Fruit fly (Drosophila melanogaster): ENCODE measurements around the gene pkm.
A peak's percentile ranks its signal among the peaks of the same experiment; 100 is the strongest.

Gene pkm

dm6 chrX:11615652-11616495 is 31.9 kb upstream of the pkm start, which contains the start of the genes RPA3 and Met (continued):
- TF ChIP-seq hbn (GFP tag; IDR thresholded peaks at IDR 0.05; ENCODE audit: partially characterized antibody) (peak; percentile 42; the same call in 1 of the 2 replicates), ind (GFP tag; optimal IDR thresholded peaks at IDR 0.05) (no peak), CG2875 (GFP tag; optimal IDR thresholded peaks at IDR 0.05) (no peak), tx (GFP tag; optimal IDR thresholded peaks at IDR 0.05) (no peak), chinmo (GFP tag; IDR thresholded peaks at IDR 0.05; ENCODE audit: partially characterized antibody) (0 out of 4 replicates have a peak, but pooled peaks have one; percentile 16), CG17829 (tag; optimal IDR thresholded peaks at IDR 0.05) (peak; percentile 29), CG4424 (GFP tag; optimal IDR thresholded peaks at IDR 0.05) (no peak), CG2712 (tag; optimal IDR thresholded peaks at IDR 0.05) (peak; percentile 35), CG8924 (tag; optimal IDR thresholded peaks at IDR 0.05) (peak; percentile 47), YL-1 (GFP tag; optimal IDR thresholded peaks at IDR 0.05) (peak; percentile 62), seq (GFP tag; IDR thresholded peaks at IDR 0.05) (no peak), crc (GFP tag; optimal IDR thresholded peaks at IDR 0.05) (no peak), ato (GFP tag; IDR thresholded peaks at IDR 0.05; ENCODE audit: partially characterized antibody) (peak; percentile 55; the same call in 1 of the 2 replicates), CG15514 (GFP tag; optimal IDR thresholded peaks at IDR 0.05) (peak; percentile 51), E2f2 (GFP tag; IDR thresholded peaks at IDR 0.05) (peak; percentile 65), grau (tag; optimal IDR thresholded peaks at IDR 0.05) (no peak), gfzf (GFP tag; optimal IDR thresholded peaks at IDR 0.05) (no peak), CG13775 (GFP tag; optimal IDR thresholded peaks at IDR 0.05) (no peak), CkIIα-i1 (GFP tag; IDR thresholded peaks at IDR 0.05) (no peak), stc (GFP tag; IDR thresholded peaks at IDR 0.05) (no peak), ara (GFP tag; IDR thresholded peaks at IDR 0.05) (no peak), exex (tag; optimal IDR thresholded peaks at IDR 0.05) (no peak), Eip74EF (GFP tag; optimal IDR thresholded peaks at IDR 0.05) (no peak), bigmax (GFP tag; optimal IDR thresholded peaks at IDR 0.05) (no peak), Dbx (GFP tag; IDR thresholded peaks at IDR 0.05) (no peak), Hand (GFP tag; optimal IDR thresholded peaks at IDR 0.05) (no peak), knrl (GFP tag; IDR thresholded peaks at IDR 0.05; ENCODE audit: partially characterized antibody) (peak; percentile 67; the same call in 2 of the 3 replicates), CG32767 (GFP tag; IDR thresholded peaks at IDR 0.05) (no peak), twi (tag; optimal IDR thresholded peaks at IDR 0.05) (no peak), CG18599 (GFP tag; optimal IDR thresholded peaks at IDR 0.05) (no peak), CG12219 (GFP tag; optimal IDR thresholded peaks at IDR 0.05) (no peak), odd (GFP tag; optimal IDR thresholded peaks at IDR 0.05) (no peak), CG13287 (GFP tag; IDR thresholded peaks at IDR 0.05; ENCODE audit: partially characterized antibody) (peak; percentile 74), usp (GFP tag; optimal IDR thresholded peaks at IDR 0.05) (no peak), stwl (tag; optimal IDR thresholded peaks at IDR 0.05) (peak; percentile 56), Atf-2 (GFP tag; optimal IDR thresholded peaks at IDR 0.05) (no peak), CG10462 (GFP tag; optimal IDR thresholded peaks at IDR 0.05) (no peak), CG1792 (GFP tag; optimal IDR thresholded peaks at IDR 0.05) (no peak), CG1529 (GFP tag; optimal IDR thresholded peaks at IDR 0.05) (no peak), ERR (GFP tag; optimal IDR thresholded peaks at IDR 0.05) (no peak), zfh2 (GFP tag; optimal IDR thresholded peaks at IDR 0.05) (no peak), HLH4C (GFP tag; IDR thresholded peaks at IDR 0.05; ENCODE audit: partially characterized antibody) (peak; percentile 61; the same call in 1 of the 3 replicates), Nf-YC (tag; optimal IDR thresholded peaks at IDR 0.05) (peak; percentile 14), CTCF (GFP tag; optimal IDR thresholded peaks at IDR 0.05) (no peak), CG2116 (GFP tag; optimal IDR thresholded peaks at IDR 0.05) (peak; percentile 71), Sry-β (GFP tag; optimal IDR thresholded peaks at IDR 0.05) (no peak), CG2120 (GFP tag; optimal IDR thresholded peaks at IDR 0.05) (no peak), amos (GFP tag; IDR thresholded peaks at IDR 0.05; ENCODE audit: partially characterized antibody) (peak; percentile 64), CG30020 (tag; optimal IDR thresholded peaks at IDR 0.05) (peak; percentile 79)
